Fruit fly (Drosophila melanogaster): ENCODE measurements around the gene CG33296.

CG33296 gene

DNA sequence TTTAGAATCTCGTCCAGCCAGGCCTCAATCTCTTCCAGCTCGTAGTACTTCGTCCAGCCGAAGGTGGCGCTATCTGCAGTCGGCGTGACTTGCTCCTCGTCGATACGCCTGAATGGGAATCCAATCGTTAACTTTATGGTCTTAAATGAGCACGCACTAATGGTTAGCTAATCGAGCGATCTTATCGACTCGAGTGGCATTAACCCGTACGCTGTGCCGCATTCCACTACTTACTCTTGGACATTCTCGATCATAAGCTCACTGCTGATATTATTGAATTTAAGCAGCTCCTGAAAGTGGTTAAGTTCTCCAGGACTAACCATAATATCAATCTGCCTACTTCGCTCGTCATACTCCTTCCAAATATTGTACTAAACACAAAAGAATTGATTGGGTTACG, 26.0 kb downstream of the CG33296 start:
- TF ChIP-seq grn (GFP tag; optimal IDR thresholded peaks at IDR 0.05) (peak; percentile 66), CG11398 (GFP tag; optimal IDR thresholded peaks at IDR 0.05) (no peak), CG30020 (tag; optimal IDR thresholded peaks at IDR 0.05) (no peak), CG6765 (GFP tag; optimal IDR thresholded peaks at IDR 0.05) (no peak), sd (tag; optimal IDR thresholded peaks at IDR 0.05) (peak; percentile 80), Ets65A (GFP tag) (peak; percentile 36), nom (GFP tag; optimal IDR thresholded peaks at IDR 0.05) (no peak), dysf (GFP tag; IDR thresholded peaks at IDR 0.05) (no peak), exex (tag; optimal IDR thresholded peaks at IDR 0.05) (peak; percentile 83)

dm6 chr2L:7685290-7685689, 31.2 kb downstream of the CG33296 start:
- TF ChIP-seq Chrac-16 (GFP tag; optimal IDR thresholded peaks at IDR 0.05) (no peak), pb (GFP tag; optimal IDR thresholded peaks at IDR 0.05) (no peak), CG11085 (GFP tag; IDR thresholded peaks at IDR 0.05) (no peak), cwo (GFP tag; optimal IDR thresholded peaks at IDR 0.05) (peak; percentile 23), Lhr (GFP tag; optimal IDR thresholded peaks at IDR 0.05) (no peak), CG14710 (tag; optimal IDR thresholded peaks at IDR 0.05) (no peak), CG12219 (GFP tag; optimal IDR thresholded peaks at IDR 0.05) (no peak), Hr78 (GFP tag; optimal IDR thresholded peaks at IDR 0.05) (peak in 1 of 2 experiments; percentile 26), sug (tag; optimal IDR thresholded peaks at IDR 0.05) (peak; percentile 79), pzg (GFP tag; optimal IDR thresholded peaks at IDR 0.05) (no peak), CG11504 (tag; optimal IDR thresholded peaks at IDR 0.05) (no peak), GATAe (GFP tag; conservative IDR thresholded peaks at IDR 0.05) (peak; percentile 57; the same call in 1 of the 2 replicates), mirr (GFP tag; optimal IDR thresholded peaks at IDR 0.05) (peak; percentile 96), Dfd (GFP tag; optimal IDR thresholded peaks at IDR 0.05) (no peak), exex (tag; optimal IDR thresholded peaks at IDR 0.05) (peak; percentile 95), sd (tag; optimal IDR thresholded peaks at IDR 0.05) (peak; percentile 97), CG10543 (GFP tag; optimal IDR thresholded peaks at IDR 0.05) (peak; percentile 25), grn (GFP tag; optimal IDR thresholded peaks at IDR 0.05) (peak; percentile 95), CkIIα-i1 (GFP tag; IDR thresholded peaks at IDR 0.05) (no peak), lab (GFP tag; optimal IDR thresholded peaks at IDR 0.05) (peak; percentile 83), twi (tag; optimal IDR thresholded peaks at IDR 0.05) (no peak), Oaz (GFP tag; IDR thresholded peaks at IDR 0.05) (no peak), Jarid2 (GFP tag; optimal IDR thresholded peaks at IDR 0.05) (no peak), CG12071 (GFP tag; optimal IDR thresholded peaks at IDR 0.05) (peak; percentile 35), salm (tag; optimal IDR thresholded peaks at IDR 0.05) (peak; percentile 30), row (GFP tag; IDR thresholded peaks at IDR 0.05) (no peak), chinmo (GFP tag; IDR thresholded peaks at IDR 0.05; ENCODE audit: partially characterized antibody) (peak; percentile 79; the same call in 1 of the 4 replicates), Kr (GFP tag; optimal IDR thresholded peaks at IDR 0.05) (no peak), D19A (tag; optimal IDR thresholded peaks at IDR 0.05) (no peak), Med (GFP tag) (peak; percentile 33), bigmax (GFP tag; optimal IDR thresholded peaks at IDR 0.05) (no peak), CG13424 (tag; optimal IDR thresholded peaks at IDR 0.05) (no peak), CG9817 (tag; optimal IDR thresholded peaks at IDR 0.05) (no peak), bbx (GFP tag; IDR thresholded peaks at IDR 0.05; ENCODE audit: partially characterized antibody) (no peak), CG13296 (GFP tag; optimal IDR thresholded peaks at IDR 0.05) (peak; percentile 38), Hey (tag; optimal IDR thresholded peaks at IDR 0.05) (peak; percentile 36), Sry-β (GFP tag; optimal IDR thresholded peaks at IDR 0.05) (no peak), Adf1 (GFP tag; IDR thresholded peaks at IDR 0.05) (peak; percentile 11; the same call in 1 of the 2 replicates), vnd (GFP tag; IDR thresholded peaks at IDR 0.05; ENCODE audit: partially characterized antibody) (0 out of 3 replicates have a peak, but pooled peaks have one; percentile 32), CG34376 (GFP tag; optimal IDR thresholded peaks at IDR 0.05) (peak; percentile 97), ci (GFP tag; IDR thresholded peaks at IDR 0.05) (0 out of 3 replicates have a peak, but pooled peaks have one; percentile 9)
